Worm (Caenorhabditis elegans): Measurements from ENCODE around the gene gld-3.

DNA sequence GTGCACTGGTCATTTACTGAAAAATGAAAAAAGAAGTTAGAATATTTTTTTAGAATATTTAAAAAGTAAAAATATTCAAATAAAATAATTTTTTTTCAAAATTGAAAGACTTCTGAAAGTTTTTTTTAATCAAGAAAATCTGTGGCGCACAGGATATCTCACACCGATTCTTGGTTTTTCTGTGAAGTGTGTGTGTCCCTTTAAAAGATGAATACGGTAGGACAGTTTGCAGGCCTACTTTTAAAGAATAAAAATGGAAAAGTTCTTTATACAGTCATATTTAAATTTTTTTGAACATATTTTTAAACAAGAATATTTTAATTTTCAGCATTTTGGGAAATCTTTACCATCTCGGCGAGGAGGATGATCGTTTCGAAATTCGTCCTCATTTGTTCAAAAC is 33.9 kb upstream of the gld-3 start, which contains the start of gene mct-5:
- no peak for TF ChIP-seq rec-8 (tag; optimal IDR thresholded peaks at IDR 0.05)
- no peak for TF ChIP-seq ceh-40 (GFP tag; IDR thresholded peaks at IDR 0.05)
- TF ChIP-seq ceh-27 (GFP tag; optimal IDR thresholded peaks at IDR 0.05), result no peak
- TF ChIP-seq nhr-120 (GFP tag; IDR thresholded peaks at IDR 0.05), result no peak
- TF ChIP-seq pbrm-1 (GFP tag; IDR thresholded peaks at IDR 0.05), result no peak
- no peak for TF ChIP-seq Y67H2A.10 (GFP tag; conservative IDR thresholded peaks at IDR 0.05)
- no peak for TF ChIP-seq repo-1 (tag; optimal IDR thresholded peaks at IDR 0.05)

Measured in whole organism, young adult.